Worm (Caenorhabditis elegans) whole organism, dauer: Measurements from ENCODE around the gene rpb-4.

ENCODE experiments used
- unc-62 ChIP-seq: sonication (generic microtip); optimal IDR thresholded peaks from 2 replicates; lab custom pipeline; 2017; ENCODE audit warnings: missing biosample characterization, missing genetic modification reagents, missing genetic modification characterization

The rpb-4 gene

ce11 chrII:7374143-7374542 is at the start of gene rpb-4, which contains the start of gene mtch-1:
Gene rpb-4 (plus strand): TSS chrII:7374495.
Gene mtch-1 (minus strand): TSS chrII:7374166.
- no peak for TF ChIP-seq unc-62 (GFP tag; lab: Kevin White, UChicago)

- TF ChIP-seq unc-62 (GFP tag; lab: Kevin White, UChicago): no peak
These were observed 49.2 kb upstream of the rpb-4 start for ce11 chrII:7325063-7325480.

ce11 chrII:7326199-7326598 is 48.1 kb upstream of the rpb-4 start:
- TF ChIP-seq unc-62 (GFP tag; lab: Kevin White, UChicago): no peak

- no peak for TF ChIP-seq unc-62 (GFP tag; lab: Kevin White, UChicago)
These were observed 47.3 kb upstream of the rpb-4 start for ce11 chrII:7326997-7327396.

ce11 chrII:7331224-7331623 is 43.1 kb upstream of the rpb-4 start, which contains the start of gene npax-1:
Gene npax-1 (minus strand): TSS chrII:7331324.
- TF ChIP-seq unc-62 (GFP tag; lab: Kevin White, UChicago): no peak

ce11 chrII:7337469-7337893 is 36.8 kb upstream of the rpb-4 start:
- no peak for TF ChIP-seq unc-62 (GFP tag; lab: Kevin White, UChicago)

- TF ChIP-seq unc-62 (GFP tag; lab: Kevin White, UChicago): no peak
These were observed 35.3 kb upstream of the rpb-4 start, which contains the start of gene nhr-21 for ce11 chrII:7338995-7339394. Gene nhr-21 (plus strand): TSS chrII:7339229.

ce11 chrII:7340703-7341102 is 33.6 kb upstream of the rpb-4 start:
- no peak for TF ChIP-seq unc-62 (GFP tag; lab: Kevin White, UChicago)

- TF ChIP-seq unc-62 (GFP tag; lab: Kevin White, UChicago): no peak
These were observed 32.6 kb upstream of the rpb-4 start for ce11 chrII:7341572-7342303.

- no peak for TF ChIP-seq unc-62 (GFP tag; lab: Kevin White, UChicago)
These were observed 31.4 kb upstream of the rpb-4 start for ce11 chrII:7342884-7343283.

- TF ChIP-seq unc-62 (GFP tag; lab: Kevin White, UChicago): no peak
These were observed 30.6 kb upstream of the rpb-4 start for ce11 chrII:7343668-7344067.

- TF ChIP-seq unc-62 (GFP tag; lab: Kevin White, UChicago): no peak
These were observed 28.4 kb upstream of the rpb-4 start for ce11 chrII:7345858-7346257.

- TF ChIP-seq unc-62 (GFP tag; lab: Kevin White, UChicago): no peak
These were observed 26.2 kb upstream of the rpb-4 start for ce11 chrII:7348063-7348462.

ce11 chrII:7352507-7352906 is 21.8 kb upstream of the rpb-4 start, which contains the start of gene hsp-4:
Gene hsp-4 (minus strand): TSS chrII:7352645.
- no peak for TF ChIP-seq unc-62 (GFP tag; lab: Kevin White, UChicago)

ce11 chrII:7353027-7353426 is 21.3 kb upstream of the rpb-4 start:
- no peak for TF ChIP-seq unc-62 (GFP tag; lab: Kevin White, UChicago)

ce11 chrII:7356326-7356725 is 18.0 kb upstream of the rpb-4 start, which contains the start of gene haf-2:
Gene haf-2 (minus strand): TSS chrII:7356426.
- no peak for TF ChIP-seq unc-62 (GFP tag; lab: Kevin White, UChicago)

ce11 chrII:7356773-7357172 is 17.5 kb upstream of the rpb-4 start:
- no peak for TF ChIP-seq unc-62 (GFP tag; lab: Kevin White, UChicago)
